Fruit fly (Drosophila melanogaster) whole organism, embryonic: ENCODE results near the gene CAH9.

Experiments used
- Ada2b ChIP-seq: fragments of 200-800 bp; sonication (Bioruptor generic); IDR thresholded peaks from 2 replicates; pipeline ENCODE4 v1.3.6; 2022; ENCODE audit warnings: missing biosample characterization, missing genetic modification characterization
- CG10147 ChIP-seq: fragments of 200-800 bp; sonication (Bioruptor generic); optimal IDR thresholded peaks from 2 replicates; lab custom pipeline; 2019; ENCODE audit warnings: missing biosample characterization, mild to moderate bottlenecking, missing genetic modification characterization, moderate library complexity
- CG10543 ChIP-seq: fragments of 200-800 bp; sonication (Bioruptor generic); optimal IDR thresholded peaks from 3 replicates; lab custom pipeline; 2017; ENCODE audit warnings: missing biosample characterization, mild to moderate bottlenecking, missing genetic modification characterization, moderate library complexity
- CG12155 ChIP-seq: fragments of 200-800 bp; sonication (Bioruptor generic); optimal IDR thresholded peaks from 3 replicates; lab custom pipeline; 2016; ENCODE audit warnings: missing biosample characterization, missing genetic modification characterization
- CG1647 ChIP-seq: fragments of 200-800 bp; sonication (Bioruptor generic); optimal IDR thresholded peaks from 3 replicates; lab custom pipeline; 2016; ENCODE audit warnings: missing biosample characterization, missing genetic modification characterization
- CG1792 ChIP-seq: fragments of 200-800 bp; sonication (Bioruptor generic); optimal IDR thresholded peaks from 2 replicates; lab custom pipeline; 2016; ENCODE audit warnings: missing biosample characterization, missing genetic modification characterization
- CG18011 ChIP-seq: fragments of 200-800 bp; sonication (Bioruptor generic); optimal IDR thresholded peaks from 2 replicates; lab custom pipeline; 2017; ENCODE audit warnings: missing biosample characterization, missing genetic modification characterization, mild to moderate bottlenecking, moderate library complexity, missing genotype
- CG3726 ChIP-seq: fragments of 200-800 bp; sonication (Bioruptor generic); IDR thresholded peaks from 3 replicates; pipeline ENCODE4, ENCODE4 v1.3.6; 2022; ENCODE audit warnings: missing biosample characterization, missing genetic modification characterization
- CG42726 ChIP-seq: fragments of 200-800 bp; sonication (Bioruptor generic); IDR thresholded peaks from 2 replicates; pipeline ENCODE4 v1.3.6; 2022; ENCODE audit warnings: missing biosample characterization, missing genetic modification characterization; ENCODE audit not compliant: partially characterized antibody
- CG5180 ChIP-seq: fragments of 200-800 bp; sonication (Bioruptor generic); optimal IDR thresholded peaks from 3 replicates; lab custom pipeline; 2017; ENCODE audit warnings: missing biosample characterization, missing genetic modification characterization, mild to moderate bottlenecking, moderate library complexity, missing genetic modification reagents
- CG7556 ChIP-seq: fragments of 200-800 bp; sonication (Bioruptor generic); optimal IDR thresholded peaks from 2 replicates; lab custom pipeline; 2017; ENCODE audit warnings: missing biosample characterization, mild to moderate bottlenecking, missing genetic modification characterization
- CG9932 ChIP-seq: fragments of 200-800 bp; sonication (Bioruptor generic); IDR thresholded peaks from 2 replicates; pipeline ENCODE4 v1.3.6; 2022; ENCODE audit warnings: missing biosample characterization, missing genetic modification characterization
- Dad ChIP-seq: fragments of 200-800 bp; sonication (Bioruptor generic); optimal IDR thresholded peaks from 3 replicates; lab custom pipeline; 2016; ENCODE audit warnings: missing biosample characterization, missing genetic modification characterization
- Doc3 ChIP-seq: fragments of 200-800 bp; sonication (Bioruptor generic); IDR thresholded peaks from 3 replicates; pipeline ENCODE4 v1.3.6; 2022; ENCODE audit warnings: missing biosample characterization, missing genetic modification characterization; ENCODE audit not compliant: partially characterized antibody
- Eip74EF ChIP-seq, 2 experiments: fragments of 200-800 bp in 1 of 2; fragments of >200 bp in 1 of 2; sonication (Bioruptor generic) in 1 of 2; optimal IDR thresholded peaks; 2 replicates each; lab custom pipeline; 2017 to 2019; ENCODE audit warnings: missing biosample characterization in 2 of 2, missing genetic modification characterization in 2 of 2, mild to moderate bottlenecking in 1 of 2, moderate library complexity in 1 of 2
- Ets65A ChIP-seq: fragments of 200-800 bp; sonication (Bioruptor generic); peaks from one replicate; lab custom pipeline; 2016; ENCODE audit warnings: missing biosample characterization, missing genetic modification characterization
- GATAe ChIP-seq: fragments of 200-800 bp; sonication (Bioruptor generic); conservative IDR thresholded peaks from 2 replicates; pipeline ENCODE4 v1.3.6; 2022; ENCODE audit warnings: missing biosample characterization, missing genetic modification characterization
- Gsc ChIP-seq: fragments of 200-800 bp; sonication (Bioruptor generic); IDR thresholded peaks from 2 replicates; pipeline ENCODE4 v1.3.6; 2022; ENCODE audit warnings: missing biosample characterization, missing genetic modification characterization
- H2.0 ChIP-seq: fragments of 200-800 bp; sonication (Bioruptor generic); IDR thresholded peaks from 2 replicates; pipeline ENCODE4 v1.3.6; 2022; ENCODE audit warnings: missing biosample characterization, missing genetic modification characterization
- HmgZ ChIP-seq: fragments of 200-800 bp; sonication (Bioruptor generic); optimal IDR thresholded peaks from 2 replicates; lab custom pipeline; 2018; ENCODE audit warnings: missing biosample characterization, mild to moderate bottlenecking, missing genetic modification characterization
- Hmr ChIP-seq: fragments of 200-800 bp; sonication (Bioruptor generic); optimal IDR thresholded peaks from 3 replicates; lab custom pipeline; 2017; ENCODE audit warnings: mild to moderate bottlenecking, missing biosample characterization, missing genetic modification reagents, missing genetic modification characterization
- Kr ChIP-seq: fragments of 200-800 bp; sonication (Bioruptor generic); optimal IDR thresholded peaks from 2 replicates; lab custom pipeline; 2017; ENCODE audit warnings: missing biosample characterization, mild to moderate bottlenecking, missing genetic modification characterization
- Mrtf ChIP-seq: fragments of 200-800 bp; sonication (Bioruptor generic); IDR thresholded peaks from 3 replicates; pipeline ENCODE4 v1.3.6; 2022; ENCODE audit warnings: missing biosample characterization, missing genetic modification characterization
- NC2β ChIP-seq: fragments of 200-800 bp; sonication (Bioruptor generic); optimal IDR thresholded peaks from 2 replicates; lab custom pipeline; 2016; ENCODE audit warnings: missing biosample characterization, missing genetic modification characterization
- Opbp ChIP-seq: fragments of 200-800 bp; sonication (Bioruptor generic); IDR thresholded peaks from 3 replicates; pipeline ENCODE4 v1.3.6; 2022; ENCODE audit warnings: missing biosample characterization, missing genetic modification characterization; ENCODE audit not compliant: partially characterized antibody
- Poxn ChIP-seq: fragments of 200-800 bp; sonication (Bioruptor generic); IDR thresholded peaks from 2 replicates; pipeline ENCODE4 v1.3.6; 2022; ENCODE audit warnings: missing biosample characterization, missing genetic modification characterization
- Ptx1 ChIP-seq: fragments of 200-800 bp; sonication (Bioruptor generic); IDR thresholded peaks from 2 replicates; pipeline ENCODE4 v1.3.6; 2022; ENCODE audit warnings: missing biosample characterization, missing genetic modification characterization
- Ravus ChIP-seq: fragments of 200-800 bp; sonication (Bioruptor generic); IDR thresholded peaks from 2 replicates; pipeline ENCODE4 v1.3.6; 2022; ENCODE audit warnings: missing biosample characterization, missing genetic modification characterization
- Rx ChIP-seq: fragments of 200-800 bp; sonication (Bioruptor generic); IDR thresholded peaks from 2 replicates; pipeline ENCODE4 v1.3.6; 2022; ENCODE audit warnings: missing biosample characterization, missing genetic modification characterization
- Six4 ChIP-seq: fragments of 200-800 bp; sonication (Bioruptor generic); optimal IDR thresholded peaks from 2 replicates; lab custom pipeline; 2016; ENCODE audit warnings: missing biosample characterization, missing genetic modification characterization
- Xrp1 ChIP-seq: fragments of 200-800 bp; sonication (Bioruptor generic); IDR thresholded peaks from 2 replicates; pipeline ENCODE4 v1.3.6; 2022; ENCODE audit warnings: missing biosample characterization, missing genetic modification characterization
- YL-1 ChIP-seq: fragments of 200-800 bp; sonication (Bioruptor generic); optimal IDR thresholded peaks from 3 replicates; lab custom pipeline; 2017; ENCODE audit warnings: missing biosample characterization, mild to moderate bottlenecking, missing genetic modification characterization
- ara ChIP-seq: fragments of 200-800 bp; sonication (Bioruptor generic); IDR thresholded peaks from 2 replicates; pipeline ENCODE4 v1.3.6; 2022; ENCODE audit warnings: missing biosample characterization, missing genetic modification characterization
- bab2 ChIP-seq: fragments of 200-800 bp; sonication (Bioruptor generic); optimal IDR thresholded peaks from 2 replicates; lab custom pipeline; 2016; ENCODE audit warnings: missing biosample characterization, missing genetic modification characterization
- bigmax ChIP-seq: fragments of 200-800 bp; sonication (Bioruptor generic); optimal IDR thresholded peaks from 2 replicates; lab custom pipeline; 2018; ENCODE audit warnings: missing biosample characterization, mild to moderate bottlenecking, missing genetic modification characterization
- cwo ChIP-seq: fragments of 200-800 bp; sonication (Bioruptor generic); optimal IDR thresholded peaks from 3 replicates; lab custom pipeline; 2017; ENCODE audit warnings: missing biosample characterization, missing genetic modification characterization, mild to moderate bottlenecking, moderate library complexity, missing genetic modification reagents
- dimm ChIP-seq: fragments of 200-800 bp; sonication (Bioruptor generic); IDR thresholded peaks from 2 replicates; pipeline ENCODE4 v1.3.6; 2022; ENCODE audit warnings: missing biosample characterization, missing genetic modification characterization
- dm ChIP-seq: fragments of 200-800 bp; sonication (Bioruptor generic); optimal IDR thresholded peaks from 3 replicates; lab custom pipeline; 2016; ENCODE audit warnings: missing biosample characterization, missing genetic modification characterization
- dpn ChIP-seq, 2 experiments: fragments of 200-800 bp; sonication (Bioruptor generic); optimal IDR thresholded peaks; 3 replicates each; lab custom pipeline; 2016; ENCODE audit warnings: missing biosample characterization in 2 of 2, missing genetic modification characterization in 2 of 2
- gro ChIP-seq: fragments of 200-800 bp; sonication (Bioruptor generic); optimal IDR thresholded peaks from 2 replicates; lab custom pipeline; 2016; ENCODE audit warnings: missing biosample characterization, missing genetic modification characterization
- knrl ChIP-seq: fragments of 200-800 bp; sonication (Bioruptor generic); IDR thresholded peaks from 3 replicates; pipeline ENCODE4 v1.3.6; 2022; ENCODE audit warnings: missing biosample characterization, missing genetic modification characterization; ENCODE audit not compliant: partially characterized antibody
- luna ChIP-seq: fragments of 200-800 bp; sonication (Bioruptor generic); optimal IDR thresholded peaks from 2 replicates; lab custom pipeline; 2016; ENCODE audit warnings: missing biosample characterization, missing genetic modification characterization
- nmo ChIP-seq: fragments of 200-800 bp; sonication (Bioruptor generic); optimal IDR thresholded peaks from 2 replicates; lab custom pipeline; 2018; ENCODE audit warnings: missing biosample characterization, mild to moderate bottlenecking, missing genetic modification characterization, moderate library complexity
- onecut ChIP-seq: fragments of 200-800 bp; sonication (Bioruptor generic); IDR thresholded peaks from 2 replicates; pipeline ENCODE4 v1.3.6; 2022; ENCODE audit warnings: missing biosample characterization, missing genetic modification characterization
- pita ChIP-seq: fragments of 200-800 bp; sonication (Bioruptor generic); optimal IDR thresholded peaks from 2 replicates; lab custom pipeline; 2017; ENCODE audit warnings: missing biosample characterization, mild to moderate bottlenecking, missing genetic modification characterization
- pzg ChIP-seq: fragments of 200-800 bp; sonication (Bioruptor generic); optimal IDR thresholded peaks from 3 replicates; lab custom pipeline; 2018; ENCODE audit warnings: missing biosample characterization, mild to moderate bottlenecking, missing genetic modification characterization, moderate library complexity
- sens ChIP-seq: fragments of 200-800 bp; sonication (Bioruptor generic); peaks from one replicate; lab custom pipeline; 2016; ENCODE audit warnings: missing biosample characterization, missing genetic modification characterization
- trem ChIP-seq: fragments of 200-800 bp; optimal IDR thresholded peaks from 3 replicates; lab custom pipeline; 2019; ENCODE audit warnings: missing biosample characterization, mild to moderate bottlenecking, missing genetic modification characterization, moderate library complexity
- unpg ChIP-seq: fragments of 200-800 bp; sonication (Bioruptor generic); optimal IDR thresholded peaks from 3 replicates; lab custom pipeline; 2018; ENCODE audit warnings: missing biosample characterization, mild to moderate bottlenecking, missing genetic modification characterization, moderate library complexity
- zfh2 ChIP-seq: fragments of 200-800 bp; sonication (Bioruptor generic); optimal IDR thresholded peaks from 2 replicates; lab custom pipeline; 2016; ENCODE audit warnings: missing biosample characterization, missing genetic modification characterization

CAH9 gene

DNA sequence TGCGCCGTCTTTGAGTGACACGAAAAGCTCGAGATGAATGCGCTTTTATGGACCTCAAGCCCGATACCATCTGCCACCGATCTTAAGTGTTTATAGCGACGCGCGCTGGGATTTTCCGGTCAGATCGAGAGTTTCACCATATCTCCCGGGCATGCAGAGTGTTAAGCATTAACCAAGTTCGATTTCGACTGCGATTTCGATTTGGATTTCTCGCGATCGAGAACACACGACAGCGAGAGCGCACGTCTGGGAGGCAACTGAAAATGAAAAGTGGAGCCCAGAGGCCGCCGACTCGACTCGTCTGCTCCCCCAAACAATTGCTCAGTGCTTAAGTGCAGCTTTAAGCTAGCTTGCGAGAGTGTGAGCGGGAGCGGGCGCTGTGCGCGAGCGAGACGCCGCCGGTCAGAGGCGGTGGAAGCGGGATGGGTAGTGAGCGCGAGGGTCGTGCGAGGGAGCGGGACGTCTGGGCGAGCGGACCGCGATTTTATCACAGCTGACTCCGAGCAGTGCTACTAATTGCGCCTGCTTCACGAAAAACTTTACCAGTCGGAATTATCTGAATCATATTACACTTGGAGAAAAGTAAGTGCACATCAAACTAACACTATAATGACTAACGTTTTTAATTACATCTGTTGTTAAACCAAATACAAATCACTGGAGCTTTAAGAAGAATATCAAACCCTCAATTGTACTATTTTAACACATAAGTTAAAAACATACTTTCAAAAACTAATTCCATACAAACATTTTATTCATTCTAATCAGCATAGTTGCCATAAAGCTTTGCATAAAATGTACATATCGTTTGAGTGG, 36.0 kb downstream of the CAH9 start, which contains the start of gene spz (continued):
- TF ChIP-seq CG42726 (GFP tag; lab: Robert Waterston, UW) (no peak), ara (GFP tag; lab: Robert Waterston, UW) (no peak), gro (GFP tag; lab: Kevin White, UChicago) (no peak), Mrtf (no peak), CG12155 (GFP tag; lab: Kevin White, UChicago) (no peak), zfh2 (GFP tag; lab: Kevin White, UChicago) (no peak), CG18011 (no peak), CG1647 (GFP tag; lab: Kevin White, UChicago) (no peak), GATAe (GFP tag; lab: Robert Waterston, UW) (no peak), onecut (no peak), NC2β (GFP tag; lab: Kevin White, UChicago) (no peak), CG7556 (no peak), Six4 (peak; percentile 18), Ada2b (GFP tag; lab: Robert Waterston, UW) (no peak), HmgZ (tag; lab: Kevin White, UChicago) (no peak), CG1792 (GFP tag; lab: Kevin White, UChicago) (no peak), H2.0 (GFP tag; lab: Robert Waterston, UW) (no peak), sens (GFP tag; lab: Kevin White, UChicago) (peak; percentile 46), Ptx1 (peak; percentile 40; the same call in 1 of the 2 replicates), Ets65A (no peak), pzg (GFP tag; lab: Kevin White, UChicago) (no peak), dpn (GFP tag; optimal IDR thresholded peaks at IDR 0.05; lab: Kevin White, UChicago) (no peak), pita (GFP tag; lab: Kevin White, UChicago) (no peak), Rx (GFP tag; lab: Robert Waterston, UW) (no peak), CG5180 (GFP tag; lab: Kevin White, UChicago) (no peak), CG10543 (peak; percentile 73), trem (tag; lab: Kevin White, UChicago) (no peak), Poxn (GFP tag; lab: Robert Waterston, UW) (no peak), nmo (GFP tag; lab: Kevin White, UChicago) (peak; percentile 7), Xrp1 (GFP tag; lab: Robert Waterston, UW) (no peak), Ravus (no peak), CG10147 (GFP tag; lab: Kevin White, UChicago) (no peak), CG9932 (GFP tag; lab: Robert Waterston, UW) (0 out of 2 replicates have a peak, but pooled peaks have one; percentile 35), luna (GFP tag; lab: Kevin White, UChicago) (no peak), Dad (no peak), bigmax (no peak), knrl (GFP tag; lab: Robert Waterston, UW) (no peak), cwo (no peak), unpg (peak; percentile 46), dm (no peak), CG3726 (no peak), Kr (no peak), Doc3 (0 out of 3 replicates have a peak, but pooled peaks have one; percentile 28), bab2 (GFP tag; lab: Kevin White, UChicago) (no peak), Opbp (GFP tag; lab: Robert Waterston, UW) (no peak), Gsc (GFP tag; lab: Robert Waterston, UW) (no peak), Hmr (GFP tag; lab: Kevin White, UChicago) (peak; percentile 43), Eip74EF (GFP tag; optimal IDR thresholded peaks at IDR 0.05; lab: Kevin White, UChicago) (no peak), dimm (no peak), YL-1 (no peak)
